Fruit fly (Drosophila melanogaster): ENCODE measurements around the gene CG2258.

DNA sequence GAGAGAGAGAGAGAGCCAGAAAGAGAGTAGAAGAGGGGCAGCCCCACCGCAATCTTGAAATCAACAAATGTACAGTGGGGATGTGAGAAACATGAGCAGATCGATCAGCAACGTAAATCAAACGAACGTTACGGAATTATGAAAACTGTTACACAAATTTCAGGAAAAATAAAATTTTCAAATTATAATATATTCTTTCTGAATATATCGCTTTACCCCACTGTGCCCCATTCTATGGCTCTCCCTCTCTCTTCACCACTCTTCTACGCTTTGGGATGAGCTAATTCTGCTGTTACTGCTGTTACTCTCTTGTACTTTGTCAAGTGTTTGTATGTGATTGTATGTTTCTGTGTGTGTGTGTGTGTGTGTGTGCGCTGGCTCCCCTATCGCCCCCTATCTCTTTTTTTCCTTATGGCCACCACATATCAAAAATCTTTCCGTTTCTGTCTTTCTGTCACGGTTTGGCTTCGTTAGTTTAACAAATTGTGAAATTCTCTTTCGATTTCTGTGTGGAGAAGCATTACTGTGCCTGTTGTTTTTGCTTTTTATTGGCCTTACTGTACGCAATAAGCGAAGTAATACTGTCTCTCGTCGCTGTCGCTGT, 10.8 kb downstream of the CG2258 start:
- TF ChIP-seq CG12605 (GFP tag; IDR thresholded peaks at IDR 0.05): peak; percentile 98
- TF ChIP-seq CG9948 (tag; optimal IDR thresholded peaks at IDR 0.05): peak; percentile 94
- peak; percentile 28 for TF ChIP-seq EcR (GFP tag; optimal IDR thresholded peaks at IDR 0.05)
- TF ChIP-seq CG8159 (tag; optimal IDR thresholded peaks at IDR 0.05): peak; percentile 94
- TF ChIP-seq Pif1B (GFP tag; optimal IDR thresholded peaks at IDR 0.05): peak; percentile 97
- TF ChIP-seq CG8301 (tag; optimal IDR thresholded peaks at IDR 0.05): peak; percentile 96
- peak; percentile 98 for TF ChIP-seq CG32121 (GFP tag; IDR thresholded peaks at IDR 0.05)
- TF ChIP-seq Snoo (tag; optimal IDR thresholded peaks at IDR 0.05): peak; percentile 94
- peak; percentile 99 for TF ChIP-seq Ets98B (GFP tag; IDR thresholded peaks at IDR 0.05)
- TF ChIP-seq Pif1A (GFP tag; optimal IDR thresholded peaks at IDR 0.05): peak; percentile 96
- TF ChIP-seq CG14655 (GFP tag; optimal IDR thresholded peaks at IDR 0.05): peak; percentile 97
- TF ChIP-seq fd96Ca (GFP tag; IDR thresholded peaks at IDR 0.05): peak; percentile 99
